Fruit fly (Drosophila melanogaster) whole organism, pupa: Measurements from ENCODE around the gene Gr94a.
A peak's percentile ranks its signal among the peaks of the same experiment; 100 is the strongest.

Source experiments
- CG10348 ChIP-seq: fragments of 200-800 bp; sonication (Bioruptor generic); IDR thresholded peaks from 2 replicates; pipeline ENCODE4 v1.3.6; 2022; ENCODE audit warnings: missing biosample characterization, missing genetic modification characterization
- CG12605 ChIP-seq: fragments of 200-800 bp; sonication (Bioruptor generic); IDR thresholded peaks from 2 replicates; pipeline ENCODE4 v1.3.6; 2022; ENCODE audit warnings: missing biosample characterization, missing genetic modification characterization
- CG13204 ChIP-seq: fragments of 200-800 bp; sonication (Bioruptor generic); optimal IDR thresholded peaks from 2 replicates; lab custom pipeline; 2018; ENCODE audit warnings: missing biosample characterization, mild to moderate bottlenecking, missing genetic modification characterization, moderate library complexity
- CG14655 ChIP-seq: fragments of 200-800 bp; sonication (Bioruptor generic); optimal IDR thresholded peaks from 3 replicates; lab custom pipeline; 2017; ENCODE audit warnings: mild to moderate bottlenecking, missing biosample characterization, missing genetic modification reagents, missing genetic modification characterization
- CG15710 ChIP-seq: fragments of 200-800 bp; sonication (Bioruptor generic); optimal IDR thresholded peaks from 2 replicates; lab custom pipeline; 2018; ENCODE audit warnings: missing biosample characterization, mild to moderate bottlenecking, missing genetic modification characterization, moderate library complexity
- CG17806 ChIP-seq: fragments of 200-800 bp; sonication (Bioruptor generic); optimal IDR thresholded peaks from 2 replicates; lab custom pipeline; 2018; ENCODE audit warnings: missing biosample characterization, mild to moderate bottlenecking, missing genetic modification characterization, moderate library complexity
- CG32121 ChIP-seq: fragments of 200-800 bp; sonication (Bioruptor generic); IDR thresholded peaks from 2 replicates; pipeline ENCODE4 v1.3.6; 2022; ENCODE audit warnings: missing biosample characterization, missing genetic modification characterization
- CG34367 ChIP-seq: fragments of 200-800 bp; sonication (Bioruptor generic); optimal IDR thresholded peaks from 2 replicates; lab custom pipeline; 2018; ENCODE audit warnings: missing biosample characterization, mild to moderate bottlenecking, missing genetic modification characterization
- CG4496 ChIP-seq: fragments of 200-800 bp; sonication (Bioruptor generic); IDR thresholded peaks from 3 replicates; pipeline ENCODE4 v1.3.6; 2022; ENCODE audit warnings: missing biosample characterization, missing genetic modification characterization
- CG8159 ChIP-seq: fragments of 200-800 bp; sonication (Bioruptor generic); optimal IDR thresholded peaks from 3 replicates; lab custom pipeline; 2018; ENCODE audit warnings: missing biosample characterization, mild to moderate bottlenecking, missing genetic modification characterization, moderate library complexity
- CG8301 ChIP-seq: fragments of 200-800 bp; sonication (Bioruptor generic); optimal IDR thresholded peaks from 2 replicates; lab custom pipeline; 2018; ENCODE audit warnings: missing biosample characterization, mild to moderate bottlenecking, missing genetic modification characterization
- CG9948 ChIP-seq: fragments of 200-800 bp; sonication (Bioruptor generic); optimal IDR thresholded peaks from 2 replicates; lab custom pipeline; 2018; ENCODE audit warnings: missing biosample characterization, mild to moderate bottlenecking, missing genetic modification characterization, moderate library complexity
- D1 ChIP-seq: fragments of 200-800 bp; sonication (Bioruptor generic); optimal IDR thresholded peaks from 2 replicates; lab custom pipeline; 2018; ENCODE audit warnings: missing biosample characterization, mild to moderate bottlenecking, missing genetic modification characterization, moderate library complexity
- EcR ChIP-seq: fragments of 200-800 bp; sonication (Bioruptor generic); optimal IDR thresholded peaks from 3 replicates; lab custom pipeline; 2019; ENCODE audit warnings: missing biosample characterization, missing genetic modification characterization, mild to moderate bottlenecking, moderate library complexity, missing genetic modification reagents
- Ets98B ChIP-seq: fragments of 200-800 bp; sonication (Bioruptor generic); IDR thresholded peaks from 2 replicates; pipeline ENCODE4 v1.3.6; 2022; ENCODE audit warnings: missing biosample characterization, missing genetic modification characterization
- Pif1A ChIP-seq: fragments of 200-800 bp; sonication (Bioruptor generic); optimal IDR thresholded peaks from 3 replicates; lab custom pipeline; 2016; ENCODE audit warnings: missing biosample characterization, missing genetic modification characterization
- Pif1B ChIP-seq: fragments of 200-800 bp; sonication (Bioruptor generic); optimal IDR thresholded peaks from 3 replicates; lab custom pipeline; 2016; ENCODE audit warnings: missing biosample characterization, missing genetic modification characterization
- Snoo ChIP-seq: fragments of 200-800 bp; sonication (Bioruptor generic); optimal IDR thresholded peaks from 3 replicates; lab custom pipeline; 2017; ENCODE audit warnings: missing biosample characterization, mild to moderate bottlenecking, missing genetic modification characterization, inconsistent platforms
- fd96Ca ChIP-seq: fragments of 200-800 bp; sonication (Bioruptor generic); IDR thresholded peaks from 3 replicates; pipeline ENCODE4 v1.3.6; 2022; ENCODE audit warnings: missing biosample characterization, missing genetic modification characterization
- gl ChIP-seq: fragments of 200-800 bp; sonication (Bioruptor generic); optimal IDR thresholded peaks from 2 replicates; lab custom pipeline; 2018; ENCODE audit warnings: missing biosample characterization, mild to moderate bottlenecking, missing genetic modification characterization
- rn ChIP-seq: fragments of 200-800 bp; sonication (Bioruptor generic); IDR thresholded peaks from 2 replicates; pipeline ENCODE4 v1.3.6; 2022; ENCODE audit warnings: missing biosample characterization, missing genetic modification characterization

The Gr94a gene

dm6 chr3R:23026652-23027427 lies 24.6 kb upstream of the Gr94a start, which contains the start of gene lmd:
lmd (minus strand) TSS chr3R:23026713.
- TF ChIP-seq Snoo (tag; lab: Kevin White, UChicago), result no peak
- TF ChIP-seq CG13204 (GFP tag; lab: Kevin White, UChicago), result peak; percentile 90
- TF ChIP-seq D1 (tag; lab: Kevin White, UChicago), result no peak
- no peak for TF ChIP-seq CG32121
- TF ChIP-seq CG17806 (tag; lab: Kevin White, UChicago), result no peak
- TF ChIP-seq CG8159, result peak; percentile 19
- TF ChIP-seq Ets98B (GFP tag; lab: Robert Waterston, UW), result no peak
- peak; percentile 17 for TF ChIP-seq CG14655 (GFP tag; lab: Kevin White, UChicago)

- TF ChIP-seq fd96Ca (GFP tag; lab: Robert Waterston, UW) (no peak), CG17806 (tag; lab: Kevin White, UChicago) (no peak), Pif1B (GFP tag; lab: Kevin White, UChicago) (no peak), EcR (GFP tag; lab: Kevin White, UChicago) (no peak), CG13204 (GFP tag; lab: Kevin White, UChicago) (peak; percentile 15), rn (no peak), CG4496 (GFP tag; lab: Robert Waterston, UW) (peak; percentile 9; the same call in 1 of the 3 replicates), CG8301 (tag; lab: Kevin White, UChicago) (no peak), CG15710 (no peak)
Measured at dm6 chr3R:23027428-23027813, 24.1 kb upstream of the Gr94a start.

- no peak for TF ChIP-seq CG9948 (tag; lab: Kevin White, UChicago)
- no peak for TF ChIP-seq CG12605
- peak; percentile 49 for TF ChIP-seq Ets98B (GFP tag; lab: Robert Waterston, UW)
- no peak for TF ChIP-seq rn
- no peak for TF ChIP-seq Snoo (tag; lab: Kevin White, UChicago)
- TF ChIP-seq CG4496 (GFP tag; lab: Robert Waterston, UW), result peak; percentile 43; the same call in 1 of the 3 replicates
- 0 out of 3 replicates have a peak, but pooled peaks have one; percentile 11 for TF ChIP-seq fd96Ca (GFP tag; lab: Robert Waterston, UW)
- no peak for TF ChIP-seq D1 (tag; lab: Kevin White, UChicago)
- peak; percentile 25 for TF ChIP-seq CG8301 (tag; lab: Kevin White, UChicago)
- TF ChIP-seq CG14655 (GFP tag; lab: Kevin White, UChicago), result peak; percentile 34
- TF ChIP-seq CG32121, result no peak
- no peak for TF ChIP-seq CG17806 (tag; lab: Kevin White, UChicago)
Measured at dm6 chr3R:23028506-23028905, 23.0 kb upstream of the Gr94a start.

dm6 chr3R:23030900-23031299 lies 20.6 kb upstream of the Gr94a start:
- TF ChIP-seq CG4496 (GFP tag; lab: Robert Waterston, UW), result no peak
- no peak for TF ChIP-seq CG9948 (tag; lab: Kevin White, UChicago)
- no peak for TF ChIP-seq EcR (GFP tag; lab: Kevin White, UChicago)
- no peak for TF ChIP-seq rn
- TF ChIP-seq gl (tag; lab: Kevin White, UChicago), result no peak
- TF ChIP-seq CG8301 (tag; lab: Kevin White, UChicago), result no peak
- TF ChIP-seq CG17806 (tag; lab: Kevin White, UChicago), result no peak
- no peak for TF ChIP-seq CG14655 (GFP tag; lab: Kevin White, UChicago)
- no peak for TF ChIP-seq Pif1B (GFP tag; lab: Kevin White, UChicago)
- TF ChIP-seq CG13204 (GFP tag; lab: Kevin White, UChicago), result no peak
- TF ChIP-seq Pif1A, result no peak
- TF ChIP-seq CG32121, result no peak
- no peak for TF ChIP-seq CG34367 (tag; lab: Kevin White, UChicago)
- no peak for TF ChIP-seq CG15710
- no peak for TF ChIP-seq CG12605
- no peak for TF ChIP-seq D1 (tag; lab: Kevin White, UChicago)
- TF ChIP-seq fd96Ca (GFP tag; lab: Robert Waterston, UW), result no peak
- TF ChIP-seq Ets98B (GFP tag; lab: Robert Waterston, UW), result no peak
- no peak for TF ChIP-seq CG10348 (GFP tag; lab: Robert Waterston, UW)

dm6 chr3R:23035463-23035862 lies 16.0 kb upstream of the Gr94a start, which contains the start of gene CG13833:
CG13833 (minus strand) TSS chr3R:23035563.
- TF ChIP-seq CG12605, result no peak
- TF ChIP-seq CG17806 (tag; lab: Kevin White, UChicago), result no peak
- no peak for TF ChIP-seq CG8159
- TF ChIP-seq EcR (GFP tag; lab: Kevin White, UChicago), result no peak
- TF ChIP-seq gl (tag; lab: Kevin White, UChicago), result no peak
- TF ChIP-seq CG13204 (GFP tag; lab: Kevin White, UChicago), result no peak
- no peak for TF ChIP-seq CG9948 (tag; lab: Kevin White, UChicago)
- TF ChIP-seq rn, result no peak
- TF ChIP-seq Pif1A, result no peak
- TF ChIP-seq CG4496 (GFP tag; lab: Robert Waterston, UW), result 0 out of 3 replicates have a peak, but pooled peaks have one; percentile 34
- TF ChIP-seq Snoo (tag; lab: Kevin White, UChicago), result no peak
- no peak for TF ChIP-seq CG14655 (GFP tag; lab: Kevin White, UChicago)
- TF ChIP-seq CG15710, result no peak
- TF ChIP-seq CG32121, result no peak
- TF ChIP-seq fd96Ca (GFP tag; lab: Robert Waterston, UW), result 0 out of 3 replicates have a peak, but pooled peaks have one; percentile 44

dm6 chr3R:23036321-23036720 lies 15.2 kb upstream of the Gr94a start:
- no peak for TF ChIP-seq CG34367 (tag; lab: Kevin White, UChicago)
- TF ChIP-seq EcR (GFP tag; lab: Kevin White, UChicago), result no peak
- TF ChIP-seq CG8159, result no peak
- TF ChIP-seq rn, result no peak
- TF ChIP-seq fd96Ca (GFP tag; lab: Robert Waterston, UW), result no peak
- no peak for TF ChIP-seq CG12605
- TF ChIP-seq Ets98B (GFP tag; lab: Robert Waterston, UW), result no peak
- TF ChIP-seq CG17806 (tag; lab: Kevin White, UChicago), result no peak
- no peak for TF ChIP-seq gl (tag; lab: Kevin White, UChicago)
- no peak for TF ChIP-seq CG13204 (GFP tag; lab: Kevin White, UChicago)
- no peak for TF ChIP-seq D1 (tag; lab: Kevin White, UChicago)
- TF ChIP-seq Pif1B (GFP tag; lab: Kevin White, UChicago), result no peak
- TF ChIP-seq CG32121, result no peak
- TF ChIP-seq CG14655 (GFP tag; lab: Kevin White, UChicago), result no peak
- TF ChIP-seq CG4496 (GFP tag; lab: Robert Waterston, UW), result no peak
